Worm (Caenorhabditis elegans): ENCODE measurements around the gene R11D1.3.

Gene R11D1.3

DNA sequence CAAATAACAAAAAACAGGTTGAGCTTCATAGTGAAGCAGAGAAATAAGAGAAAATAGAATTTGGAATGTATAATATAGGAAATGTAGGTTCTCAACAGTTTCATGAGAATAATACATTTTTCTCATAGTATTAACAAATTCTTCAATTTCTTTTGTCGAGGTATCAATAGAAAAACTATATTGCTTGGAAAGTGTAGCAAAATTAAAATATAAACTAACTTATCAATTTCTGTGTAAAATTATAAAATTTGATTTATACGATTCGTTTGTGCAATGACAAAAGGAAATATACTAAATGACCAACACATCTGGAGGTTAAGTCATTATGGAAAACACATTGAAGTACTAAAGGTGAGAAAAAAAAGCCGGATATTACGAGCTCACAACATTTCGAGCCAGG lies 50.3 kb downstream of the R11D1.3 start, which contains the start of gene W05B10.3:
Gene W05B10.3 (minus strand): TSS at position 101 of the 400 bp plus-strand sequence.
- TF ChIP-seq nhr-28 (tag; optimal IDR thresholded peaks at IDR 0.05): no peak
- TF ChIP-seq pha-4 (tag; optimal IDR thresholded peaks at IDR 0.05): no peak
- no peak for TF ChIP-seq ztf-11 (tag; optimal IDR thresholded peaks at IDR 0.05)
- TF ChIP-seq sem-2 (GFP tag; optimal IDR thresholded peaks at IDR 0.05): no peak
- no peak for TF ChIP-seq zip-8 (tag; optimal IDR thresholded peaks at IDR 0.05)
- TF ChIP-seq nhr-2 (tag; optimal IDR thresholded peaks at IDR 0.05): no peak
- TF ChIP-seq lsy-2 (tag; optimal IDR thresholded peaks at IDR 0.05): no peak
- no peak for TF ChIP-seq unc-39 (tag; optimal IDR thresholded peaks at IDR 0.05)
- TF ChIP-seq bed-3 (GFP tag; optimal IDR thresholded peaks at IDR 0.05): no peak
- no peak for TF ChIP-seq drap-1 (GFP tag; optimal IDR thresholded peaks at IDR 0.05)
- no peak for TF ChIP-seq tbx-8 (GFP tag; optimal IDR thresholded peaks at IDR 0.05)
- no peak for TF ChIP-seq elt-3 (tag; optimal IDR thresholded peaks at IDR 0.05)
- no peak for TF ChIP-seq mab-5 (tag; optimal IDR thresholded peaks at IDR 0.05)

All from whole organism, mixed stage, embryonic.